Worm (Caenorhabditis elegans) whole organism, young adult: ENCODE data around the gene T02H6.6.

Source experiments
- Y95B8A.8 ChIP-seq: fragments of 200-800 bp; sonication (Bioruptor generic); IDR thresholded peaks from 2 replicates; pipeline ENCODE4 v1.3.6; 2022; ENCODE audit warnings: missing genetic modification reagents, missing genetic modification characterization, missing compliant biosample characterization
- tlf-1 ChIP-seq: fragments of 200-800 bp; sonication (Bioruptor generic); optimal IDR thresholded peaks from 2 replicates; lab custom pipeline; 2018; ENCODE audit warnings: mild to moderate bottlenecking, missing genetic modification characterization, missing compliant biosample characterization

ce11 chrII:643733-644132, 39.8 kb upstream of the T02H6.6 start:
- TF ChIP-seq tlf-1 (GFP tag; lab: Kevin White, UChicago) = no peak
- no peak for TF ChIP-seq Y95B8A.8 (GFP tag; lab: Robert Waterston, UW)
